Fruit fly (Drosophila melanogaster): ENCODE results near the gene hoe2.

hoe2 gene

dm6 chr2L:4976988-4977551 is 40.8 kb upstream of the hoe2 start, which contains the start of the genes Gmd and CG3792 (continued):
- TF ChIP-seq CG2129 (GFP tag; IDR thresholded peaks at IDR 0.05; ENCODE audit: partially characterized antibody), result peak; percentile 56
- TF ChIP-seq dmrt11E (tag; optimal IDR thresholded peaks at IDR 0.05), result peak; percentile 95
- peak; percentile 94 for TF ChIP-seq CG10543 (GFP tag; optimal IDR thresholded peaks at IDR 0.05)
- TF ChIP-seq disco-r (GFP tag; optimal IDR thresholded peaks at IDR 0.05), result peak; percentile 85
- peak; percentile 96 for TF ChIP-seq CG11695 (GFP tag; IDR thresholded peaks at IDR 0.05)
- peak; percentile 86 for TF ChIP-seq CG1529 (GFP tag; optimal IDR thresholded peaks at IDR 0.05)
- peak; percentile 96 for TF ChIP-seq CG7556 (GFP tag; optimal IDR thresholded peaks at IDR 0.05)
- peak; percentile 92 for TF ChIP-seq CG2889 (GFP tag; IDR thresholded peaks at IDR 0.05)
- TF ChIP-seq CG1647 (GFP tag; optimal IDR thresholded peaks at IDR 0.05), result peak; percentile 90
- peak; percentile 70 for TF ChIP-seq CG4360 (GFP tag; IDR thresholded peaks at IDR 0.05)
- peak; percentile 88 for TF ChIP-seq Bdp1 (GFP tag; optimal IDR thresholded peaks at IDR 0.05)
- peak; percentile 94 for TF ChIP-seq CG3726 (GFP tag; IDR thresholded peaks at IDR 0.05)
- TF ChIP-seq Dip2 (GFP tag; IDR thresholded peaks at IDR 0.05), result peak; percentile 59; the same call in 1 of the 2 replicates
- peak; percentile 76 for TF ChIP-seq CG6791 (GFP tag; IDR thresholded peaks at IDR 0.05; ENCODE audit: partially characterized antibody)
- peak; percentile 94 for TF ChIP-seq NFAT (GFP tag; IDR thresholded peaks at IDR 0.05)
- TF ChIP-seq CG31388 (GFP tag; optimal IDR thresholded peaks at IDR 0.05), result peak; percentile 88
- peak; percentile 93 to 94 for TF ChIP-seq Pdp1 (GFP tag; optimal IDR thresholded peaks at IDR 0.05)
- TF ChIP-seq CG12769 (tag; optimal IDR thresholded peaks at IDR 0.05), result no peak
- TF ChIP-seq CG7271 (tag; optimal IDR thresholded peaks at IDR 0.05), result peak; percentile 77
- peak; percentile 75 for TF ChIP-seq CG9876 (GFP tag; optimal IDR thresholded peaks at IDR 0.05)
- TF ChIP-seq nerfin-2 (GFP tag; IDR thresholded peaks at IDR 0.05; ENCODE audit: partially characterized antibody), result peak; percentile 92
- TF ChIP-seq maf-S (GFP tag; optimal IDR thresholded peaks at IDR 0.05), result peak; percentile 95
- TF ChIP-seq Hey (tag; optimal IDR thresholded peaks at IDR 0.05), result no peak
- TF ChIP-seq CG6272 (GFP tag; IDR thresholded peaks at IDR 0.05), result peak; percentile 96
- peak; percentile 77 for TF ChIP-seq Dref (GFP tag; IDR thresholded peaks at IDR 0.05)
- TF ChIP-seq NC2β (GFP tag; optimal IDR thresholded peaks at IDR 0.05), result peak; percentile 91
- peak; percentile 82 for TF ChIP-seq CG8388 (GFP tag; optimal IDR thresholded peaks at IDR 0.05)
- TF ChIP-seq CG2712 (tag; optimal IDR thresholded peaks at IDR 0.05), result peak; percentile 97
- peak; percentile 93 for TF ChIP-seq vfl (GFP tag; optimal IDR thresholded peaks at IDR 0.05)
- TF ChIP-seq Ravus (GFP tag; IDR thresholded peaks at IDR 0.05), result peak; percentile 86
- peak; percentile 73 for TF ChIP-seq ac (GFP tag; optimal IDR thresholded peaks at IDR 0.05)
- no peak for TF ChIP-seq abd-A (tag; optimal IDR thresholded peaks at IDR 0.05)
- TF ChIP-seq cato (GFP tag; optimal IDR thresholded peaks at IDR 0.05; ENCODE audit: borderline replicate concordance), result peak; percentile 91
- TF ChIP-seq Abd-B (GFP tag; optimal IDR thresholded peaks at IDR 0.05), result peak; percentile 86
- peak; percentile 83 for TF ChIP-seq mirr (GFP tag; optimal IDR thresholded peaks at IDR 0.05)
- TF ChIP-seq HLH3B (GFP tag; IDR thresholded peaks at IDR 0.05), result peak; percentile 95
- TF ChIP-seq CG15073 (GFP tag; optimal IDR thresholded peaks at IDR 0.05), result peak; percentile 58
- TF ChIP-seq CG2875 (GFP tag; optimal IDR thresholded peaks at IDR 0.05), result peak; percentile 88
- 0 out of 2 replicates have a peak, but pooled peaks have one; percentile 41 for TF ChIP-seq CkIIα-i1 (GFP tag; IDR thresholded peaks at IDR 0.05)
- TF ChIP-seq Hand (GFP tag; optimal IDR thresholded peaks at IDR 0.05), result peak; percentile 68
- TF ChIP-seq CG10267 (tag; optimal IDR thresholded peaks at IDR 0.05), result peak; percentile 98
- TF ChIP-seq unc-4 (GFP tag; IDR thresholded peaks at IDR 0.05; ENCODE audit: partially characterized antibody), result peak; percentile 82
- TF ChIP-seq z (GFP tag; IDR thresholded peaks at IDR 0.05), result peak; percentile 35; the same call in 1 of the 3 replicates
- TF ChIP-seq seq (GFP tag; IDR thresholded peaks at IDR 0.05), result peak; percentile 95
- peak; percentile 96 for TF ChIP-seq Ada2b (GFP tag; IDR thresholded peaks at IDR 0.05)
- TF ChIP-seq CG3838 (GFP tag; optimal IDR thresholded peaks at IDR 0.05), result peak; percentile 87
- TF ChIP-seq CG10979 (tag; optimal IDR thresholded peaks at IDR 0.05), result peak; percentile 92
- peak; percentile 93 for TF ChIP-seq sug (tag; optimal IDR thresholded peaks at IDR 0.05)
- peak; percentile 91 for TF ChIP-seq CG17612 (GFP tag; IDR thresholded peaks at IDR 0.05)

All from whole organism, embryonic.